Worm (Caenorhabditis elegans): ENCODE results near the gene F19B10.10.

- no peak for TF ChIP-seq nhr-77 (tag; optimal IDR thresholded peaks at IDR 0.05)
- no peak for TF ChIP-seq snpc-4 (tag; optimal IDR thresholded peaks at IDR 0.05)
- TF ChIP-seq ztf-11 (tag; optimal IDR thresholded peaks at IDR 0.05): no peak
These were observed 7.1 kb upstream of the F19B10.10 start, which contains the start of gene ifas-1 for ce11 chrII:3688333-3688732.
